Fruit fly (Drosophila melanogaster) Kc167 (cell line): ENCODE measurements around the gene alphaKap4.

Source experiments
- Myc ChIP-seq: fragments of >200 bp; optimal IDR thresholded peaks from 2 replicates; lab custom pipeline; 2017; ENCODE audit warnings: missing external identifiers
- Sin3A ChIP-seq: fragments of >200 bp; optimal IDR thresholded peaks from 2 replicates; lab custom pipeline; 2018; ENCODE audit warnings: missing external identifiers
- h ChIP-seq: fragments of >200 bp; optimal IDR thresholded peaks from 3 replicates; lab custom pipeline; 2018; ENCODE audit warnings: missing external identifiers
- insv ChIP-seq: fragments of >200 bp; optimal IDR thresholded peaks from 3 replicates; lab custom pipeline; 2018; ENCODE audit warnings: missing external identifiers
- psq ChIP-seq: fragments of >200 bp; optimal IDR thresholded peaks from 2 replicates; lab custom pipeline; 2017; ENCODE audit warnings: missing external identifiers
- ttk ChIP-seq: sonication (Bioruptor generic); optimal IDR thresholded peaks from 2 replicates; lab custom pipeline; 2017; ENCODE audit warnings: missing external identifiers

- no peak for TF ChIP-seq psq (lab: Kevin White, UChicago)
- no peak for TF ChIP-seq Myc (lab: Kevin White, UChicago)
- no peak for TF ChIP-seq Sin3A (lab: Kevin White, UChicago)
- no peak for TF ChIP-seq ttk (lab: Kevin White, UChicago)
- TF ChIP-seq insv: no peak
- TF ChIP-seq h (lab: Kevin White, UChicago): no peak
Measured at dm6 chr3L:5996936-5997335, 13.9 kb downstream of the alphaKap4 start, which contains the start of gene PVRAP.
